Fruit fly (Drosophila melanogaster): Measurements from ENCODE around the gene Spn.

The Spn gene

dm6 chr3L:2475564-2476260, 78.4 kb downstream of the Spn start, which contains the start of gene CG16762 (continued):
- TF ChIP-seq br (optimal IDR thresholded peaks at IDR 0.05) (no peak), CG11247 (GFP tag; IDR thresholded peaks at IDR 0.05) (0 out of 2 replicates have a peak, but pooled peaks have one; percentile 5), Blimp-1 (GFP tag; optimal IDR thresholded peaks at IDR 0.05) (peak; percentile 83), CG11398 (GFP tag; optimal IDR thresholded peaks at IDR 0.05) (peak; percentile 35), Doc2 (GFP tag; IDR thresholded peaks at IDR 0.05) (no peak), CG8388 (GFP tag; optimal IDR thresholded peaks at IDR 0.05) (peak; percentile 30), run (tag; optimal IDR thresholded peaks at IDR 0.05) (no peak), tup (GFP tag; optimal IDR thresholded peaks at IDR 0.05) (peak; percentile 29), ham (GFP tag; IDR thresholded peaks at IDR 0.05) (no peak), CG15514 (GFP tag; optimal IDR thresholded peaks at IDR 0.05) (peak; percentile 68), CG11093 (GFP tag; IDR thresholded peaks at IDR 0.05) (no peak), dmrt11E (tag; optimal IDR thresholded peaks at IDR 0.05) (peak; percentile 50), CG18262 (tag; optimal IDR thresholded peaks at IDR 0.05) (peak; percentile 53), sr (GFP tag; IDR thresholded peaks at IDR 0.05) (no peak), Chrac-16 (GFP tag; optimal IDR thresholded peaks at IDR 0.05) (no peak), zfh2 (GFP tag; optimal IDR thresholded peaks at IDR 0.05) (no peak), CG1832 (GFP tag; optimal IDR thresholded peaks at IDR 0.05) (no peak), Neu2 (GFP tag; optimal IDR thresholded peaks at IDR 0.05; ENCODE audit: borderline replicate concordance) (no peak), CG4707 (GFP tag; optimal IDR thresholded peaks at IDR 0.05) (peak; percentile 71), ash1 (GFP tag; optimal IDR thresholded peaks at IDR 0.05) (peak; percentile 14), Dll (GFP tag; IDR thresholded peaks at IDR 0.05; ENCODE audit: partially characterized antibody) (no peak), CG12155 (GFP tag; optimal IDR thresholded peaks at IDR 0.05) (no peak), CG3281 (GFP tag; optimal IDR thresholded peaks at IDR 0.05) (peak; percentile 81), Bgb (GFP tag; IDR thresholded peaks at IDR 0.05; ENCODE audit: partially characterized antibody) (no peak), eyg (GFP tag; optimal IDR thresholded peaks at IDR 0.05) (peak; percentile 23), Med (GFP tag) (peak; percentile 96), CG8281 (tag; optimal IDR thresholded peaks at IDR 0.05) (peak; percentile 43), CG42726 (GFP tag; IDR thresholded peaks at IDR 0.05; ENCODE audit: partially characterized antibody) (no peak), bab2 (GFP tag; optimal IDR thresholded peaks at IDR 0.05) (peak; percentile 80), mam (GFP tag; optimal IDR thresholded peaks at IDR 0.05) (no peak), pros (GFP tag; optimal IDR thresholded peaks at IDR 0.05) (no peak), Eip74EF (GFP tag; optimal IDR thresholded peaks at IDR 0.05) (peak in 1 of 2 experiments; percentile 74), gsb-n (tag; optimal IDR thresholded peaks at IDR 0.05) (peak; percentile 62), vnd (GFP tag; IDR thresholded peaks at IDR 0.05; ENCODE audit: partially characterized antibody) (no peak), pb (GFP tag; optimal IDR thresholded peaks at IDR 0.05) (no peak), CG17361 (GFP tag; IDR thresholded peaks at IDR 0.05) (peak; percentile 41; the same call in 1 of the 3 replicates), CG4820 (GFP tag; optimal IDR thresholded peaks at IDR 0.05) (peak; percentile 12), NK7.1 (GFP tag; optimal IDR thresholded peaks at IDR 0.05) (peak; percentile 30), h (optimal IDR thresholded peaks at IDR 0.05) (no peak), knrl (GFP tag; IDR thresholded peaks at IDR 0.05; ENCODE audit: partially characterized antibody) (no peak), bigmax (GFP tag; optimal IDR thresholded peaks at IDR 0.05) (peak; percentile 12), CG3407 (GFP tag; optimal IDR thresholded peaks at IDR 0.05) (peak; percentile 70), Sox102F (GFP tag; optimal IDR thresholded peaks at IDR 0.05) (peak; percentile 68), tgo (GFP tag; IDR thresholded peaks at IDR 0.05) (no peak), dpn (GFP tag; optimal IDR thresholded peaks at IDR 0.05) (no peak), CG7372 (GFP tag; IDR thresholded peaks at IDR 0.05) (no peak), HmgZ (tag; optimal IDR thresholded peaks at IDR 0.05) (peak; percentile 61), Bdp1 (GFP tag; optimal IDR thresholded peaks at IDR 0.05) (peak; percentile 30), btn (GFP tag; optimal IDR thresholded peaks at IDR 0.05) (peak; percentile 27), zfh1 (GFP tag; IDR thresholded peaks at IDR 0.05) (peak; percentile 32; the same call in 1 of the 3 replicates)
